Worm (Caenorhabditis elegans) whole organism, young adult: ENCODE data around the gene lipl-6.

Experiments
- B0019.2 ChIP-seq: fragments of 200-800 bp; sonication (Bioruptor generic); conservative IDR thresholded peaks from 2 replicates; pipeline ENCODE4 v1.3.6; 2022; ENCODE audit warnings: missing genetic modification reagents, missing genetic modification characterization, missing compliant biosample characterization
- B0035.1 ChIP-seq: sonication (generic microtip); optimal IDR thresholded peaks from 2 replicates; lab custom pipeline; 2016; ENCODE audit warnings: missing genetic modification characterization, mild to moderate bottlenecking, missing compliant biosample characterization, missing genotype, missing genetic modification reagents
- B0336.3 ChIP-seq: fragments of 200-800 bp; sonication (Bioruptor generic); IDR thresholded peaks from 2 replicates; pipeline ENCODE4 v1.3.6; 2022; ENCODE audit warnings: missing genetic modification characterization, missing compliant biosample characterization
- C17E4.6 ChIP-seq: fragments of 200-800 bp; sonication (Bioruptor generic); IDR thresholded peaks from 2 replicates; pipeline ENCODE4 v1.3.6; 2022; ENCODE audit warnings: missing genetic modification reagents, missing genetic modification characterization, missing compliant biosample characterization
- F37B4.10 ChIP-seq: fragments of 200-800 bp; sonication (Bioruptor generic); IDR thresholded peaks from 2 replicates; pipeline ENCODE4 v1.3.6; 2022; ENCODE audit warnings: missing genetic modification characterization, missing compliant biosample characterization
- F39B2.1 ChIP-seq: fragments of 200-800 bp; sonication (Bioruptor generic); IDR thresholded peaks from 2 replicates; pipeline ENCODE4 v1.3.6; 2022; ENCODE audit warnings: missing genetic modification reagents, missing genetic modification characterization, missing compliant biosample characterization
- F57C9.4 ChIP-seq: sonication (generic microtip); optimal IDR thresholded peaks from 2 replicates; lab custom pipeline; 2017; ENCODE audit warnings: mild to moderate bottlenecking, missing genetic modification characterization, missing compliant biosample characterization
- K11D2.4 ChIP-seq: fragments of 200-800 bp; sonication (Bioruptor generic); IDR thresholded peaks from 2 replicates; pipeline ENCODE4 v1.3.6; 2022; ENCODE audit warnings: missing genetic modification reagents, missing genetic modification characterization, missing compliant biosample characterization
- T07F8.4 ChIP-seq: sonication (generic microtip); optimal IDR thresholded peaks from 2 replicates; lab custom pipeline; 2016; ENCODE audit warnings: mild to moderate bottlenecking, missing genetic modification characterization, moderate library complexity, missing compliant biosample characterization
- T26A5.8 ChIP-seq: sonication (generic microtip); optimal IDR thresholded peaks from 2 replicates; lab custom pipeline; 2016; ENCODE audit warnings: missing genetic modification characterization, missing compliant biosample characterization
- Y53G8AR.9 ChIP-seq: fragments of 200-800 bp; sonication (Bioruptor generic); conservative IDR thresholded peaks from 2 replicates; pipeline ENCODE4 v1.3.6; 2022; ENCODE audit warnings: missing genetic modification reagents, missing genetic modification characterization, missing compliant biosample characterization
- Y79H2A.3 ChIP-seq: fragments of 200-800 bp; sonication (Bioruptor generic); conservative IDR thresholded peaks from 2 replicates; pipeline ENCODE4 v1.3.6; 2022; ENCODE audit warnings: missing genetic modification reagents, missing genetic modification characterization, missing compliant biosample characterization
- Y95B8A.8 ChIP-seq: fragments of 200-800 bp; sonication (Bioruptor generic); IDR thresholded peaks from 2 replicates; pipeline ENCODE4 v1.3.6; 2022; ENCODE audit warnings: missing genetic modification reagents, missing genetic modification characterization, missing compliant biosample characterization
- bed-2 ChIP-seq: fragments of 200-800 bp; sonication (Bioruptor generic); IDR thresholded peaks from 2 replicates; pipeline ENCODE4 v1.3.6; 2022; ENCODE audit warnings: missing genetic modification reagents, missing genetic modification characterization, missing compliant biosample characterization
- ccch-3 ChIP-seq: fragments of 200-800 bp; sonication (Bioruptor generic); optimal IDR thresholded peaks from 2 replicates; lab custom pipeline; 2018; ENCODE audit warnings: mild to moderate bottlenecking, missing genetic modification characterization, missing compliant biosample characterization
- cebp-2 ChIP-seq: fragments of 200-800 bp; sonication (Bioruptor generic); IDR thresholded peaks from 2 replicates; pipeline ENCODE4 v1.3.6; 2022; ENCODE audit warnings: missing genetic modification characterization, missing compliant biosample characterization
- ceh-27 ChIP-seq: fragments of 200-800 bp; sonication (Bioruptor generic); optimal IDR thresholded peaks from 2 replicates; lab custom pipeline; 2018; ENCODE audit warnings: mild to moderate bottlenecking, missing genetic modification characterization, moderate library complexity, missing compliant biosample characterization
- dox-1 ChIP-seq: fragments of 200-800 bp; sonication (Bioruptor generic); IDR thresholded peaks from 2 replicates; pipeline ENCODE4 v1.3.6; 2022; ENCODE audit warnings: missing genetic modification reagents, missing genetic modification characterization, missing compliant biosample characterization
- dpff-1 ChIP-seq: sonication (generic microtip); optimal IDR thresholded peaks from 2 replicates; lab custom pipeline; 2017; ENCODE audit warnings: mild to moderate bottlenecking, missing genetic modification characterization, missing compliant biosample characterization
- him-1 ChIP-seq: sonication (generic microtip); optimal IDR thresholded peaks from 2 replicates; lab custom pipeline; 2016; ENCODE audit warnings: missing genotype, missing genetic modification reagents, missing genetic modification characterization, missing compliant biosample characterization
- hlh-12 ChIP-seq: sonication (generic microtip); optimal IDR thresholded peaks from 2 replicates; lab custom pipeline; 2016; ENCODE audit warnings: missing genetic modification characterization, missing compliant biosample characterization
- let-607 ChIP-seq, 2 experiments: fragments of 200-800 bp in 1 of 2; sonication (Bioruptor generic) in 1 of 2; sonication (generic microtip) in 1 of 2; optimal IDR thresholded peaks; 2 replicates each; lab custom pipeline; 2016 to 2018; ENCODE audit warnings: mild to moderate bottlenecking in 2 of 2, missing compliant biosample characterization in 2 of 2, missing genetic modification characterization in 2 of 2, moderate library complexity in 2 of 2, missing genotype in 1 of 2
- nfyb-1 ChIP-seq: fragments of 200-800 bp; sonication (Bioruptor generic); IDR thresholded peaks from 2 replicates; pipeline ENCODE4 v1.3.6; 2022; ENCODE audit warnings: missing genetic modification reagents, missing genetic modification characterization, missing compliant biosample characterization
- nhr-27 ChIP-seq: fragments of 200-800 bp; sonication (Bioruptor generic); optimal IDR thresholded peaks from 2 replicates; lab custom pipeline; 2018; ENCODE audit warnings: mild to moderate bottlenecking, missing genetic modification characterization, moderate library complexity, missing compliant biosample characterization
- nhr-80 ChIP-seq: sonication (generic microtip); optimal IDR thresholded peaks from 2 replicates; lab custom pipeline; 2016; ENCODE audit warnings: missing genetic modification characterization, missing compliant biosample characterization
- pbrm-1 ChIP-seq: fragments of 200-800 bp; sonication (Bioruptor generic); IDR thresholded peaks from 2 replicates; pipeline ENCODE4 v1.3.6; 2022; ENCODE audit warnings: missing genetic modification reagents, missing genetic modification characterization, missing compliant biosample characterization
- rcor-1 ChIP-seq: fragments of 200-800 bp; sonication (Bioruptor generic); IDR thresholded peaks from 2 replicates; pipeline ENCODE4 v1.3.6; 2022; ENCODE audit warnings: missing genetic modification reagents, missing genetic modification characterization, missing compliant biosample characterization
- rec-8 ChIP-seq, 2 experiments: sonication (generic microtip); optimal IDR thresholded peaks; 2 replicates each; lab custom pipeline; 2016; ENCODE audit warnings: mild to moderate bottlenecking in 2 of 2, missing genetic modification characterization in 2 of 2, missing genetic modification reagents in 2 of 2, missing genotype in 2 of 2, missing biosample characterization in 1 of 2, missing compliant biosample characterization in 1 of 2, moderate library complexity in 1 of 2
- repo-1 ChIP-seq: sonication (generic microtip); optimal IDR thresholded peaks from 2 replicates; lab custom pipeline; 2017; ENCODE audit warnings: mild to moderate bottlenecking, missing genetic modification characterization, missing compliant biosample characterization
- tlf-1 ChIP-seq: fragments of 200-800 bp; sonication (Bioruptor generic); optimal IDR thresholded peaks from 2 replicates; lab custom pipeline; 2018; ENCODE audit warnings: mild to moderate bottlenecking, missing genetic modification characterization, missing compliant biosample characterization
- xnd-1 ChIP-seq: sonication (generic microtip); optimal IDR thresholded peaks from 2 replicates; lab custom pipeline; 2016; ENCODE audit warnings: missing genotype, missing genetic modification reagents, missing genetic modification characterization, missing compliant biosample characterization
- ztf-22 ChIP-seq: fragments of 200-800 bp; sonication (Bioruptor generic); optimal IDR thresholded peaks from 2 replicates; lab custom pipeline; 2018; ENCODE audit warnings: mild to moderate bottlenecking, missing genetic modification characterization, moderate library complexity, missing compliant biosample characterization

lipl-6 gene

ce11 chrV:6934212-6934611 lies at the start of gene lipl-6:
lipl-6 (minus strand) TSS chrV:6934312.
- TF ChIP-seq F57C9.4 (tag; lab: Kevin White, UChicago) (no peak), B0336.3 (GFP tag; lab: Robert Waterston, UW) (no peak), xnd-1 (tag; lab: Kevin White, UChicago) (no peak), Y53G8AR.9 (GFP tag; lab: Robert Waterston, UW) (no peak)

- no peak for TF ChIP-seq ztf-22 (GFP tag; lab: Kevin White, UChicago)
- no peak for TF ChIP-seq ccch-3 (GFP tag; lab: Kevin White, UChicago)
- no peak for TF ChIP-seq dox-1
- TF ChIP-seq T26A5.8 (tag; lab: Kevin White, UChicago), result no peak
- TF ChIP-seq repo-1 (tag; lab: Kevin White, UChicago), result no peak
Observed at ce11 chrV:6982813-6983212, 48.7 kb upstream of the lipl-6 start, which contains the start of gene nhr-161. nhr-161 (minus strand) TSS chrV:6982913.

- TF ChIP-seq hlh-12 (tag; lab: Kevin White, UChicago), result no peak
- TF ChIP-seq nhr-27 (tag; lab: Kevin White, UChicago), result no peak
- TF ChIP-seq rcor-1, result no peak
- no peak for TF ChIP-seq dpff-1 (tag; lab: Kevin White, UChicago)
- TF ChIP-seq F39B2.1 (GFP tag; lab: Robert Waterston, UW), result no peak
- no peak for TF ChIP-seq him-1 (tag; lab: Kevin White, UChicago)
- no peak for TF ChIP-seq ceh-27
- no peak for TF ChIP-seq nfyb-1 (GFP tag; lab: Robert Waterston, UW)
- TF ChIP-seq F37B4.10 (GFP tag; lab: Robert Waterston, UW), result no peak
- no peak for TF ChIP-seq bed-2 (GFP tag; lab: Robert Waterston, UW)
- no peak for TF ChIP-seq T07F8.4
Observed at ce11 chrV:6979019-6979418, 44.9 kb upstream of the lipl-6 start, which contains the start of gene sre-12. sre-12 (minus strand) TSS chrV:6979119.

DNA sequence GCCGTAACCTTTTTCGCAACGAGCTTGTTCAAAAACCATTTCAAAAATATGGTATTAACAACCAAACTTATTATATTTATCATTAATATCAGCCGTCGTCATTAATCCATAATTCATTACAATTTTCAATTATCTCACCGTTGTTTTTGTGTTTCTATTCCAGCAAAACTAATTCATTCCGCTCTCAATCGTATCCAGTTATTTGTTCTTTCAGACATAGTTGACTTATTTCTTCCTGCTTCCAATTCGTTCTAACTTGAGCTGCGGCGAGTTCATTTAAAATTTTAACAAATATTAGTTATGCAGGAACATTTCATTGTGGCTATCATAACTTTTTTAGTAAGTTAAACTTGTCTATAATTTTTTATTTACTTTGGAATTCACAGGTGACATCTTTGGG lies 41.9 kb upstream of the lipl-6 start, which contains the start of gene srx-16:
TSS of gene srx-16 (plus strand) at position 301 of the 400 bp plus-strand sequence.
- no peak for TF ChIP-seq F39B2.1 (GFP tag; lab: Robert Waterston, UW)
- TF ChIP-seq K11D2.4 (GFP tag; lab: Robert Waterston, UW), result no peak
- no peak for TF ChIP-seq B0019.2
- no peak for TF ChIP-seq nfyb-1 (GFP tag; lab: Robert Waterston, UW)
- TF ChIP-seq cebp-2 (GFP tag; lab: Robert Waterston, UW), result no peak
- TF ChIP-seq tlf-1 (GFP tag; lab: Kevin White, UChicago), result no peak
- TF ChIP-seq him-1 (tag; lab: Kevin White, UChicago), result no peak
- TF ChIP-seq let-607 (tag; optimal IDR thresholded peaks at IDR 0.05; lab: Kevin White, UChicago), result no peak
- TF ChIP-seq pbrm-1 (GFP tag; lab: Robert Waterston, UW), result no peak
- no peak for TF ChIP-seq rcor-1
- no peak for TF ChIP-seq rec-8 (tag; optimal IDR thresholded peaks at IDR 0.05; lab: Kevin White, UChicago)
- no peak for TF ChIP-seq F57C9.4 (tag; lab: Kevin White, UChicago)
- no peak for TF ChIP-seq Y79H2A.3 (GFP tag; lab: Robert Waterston, UW)

DNA sequence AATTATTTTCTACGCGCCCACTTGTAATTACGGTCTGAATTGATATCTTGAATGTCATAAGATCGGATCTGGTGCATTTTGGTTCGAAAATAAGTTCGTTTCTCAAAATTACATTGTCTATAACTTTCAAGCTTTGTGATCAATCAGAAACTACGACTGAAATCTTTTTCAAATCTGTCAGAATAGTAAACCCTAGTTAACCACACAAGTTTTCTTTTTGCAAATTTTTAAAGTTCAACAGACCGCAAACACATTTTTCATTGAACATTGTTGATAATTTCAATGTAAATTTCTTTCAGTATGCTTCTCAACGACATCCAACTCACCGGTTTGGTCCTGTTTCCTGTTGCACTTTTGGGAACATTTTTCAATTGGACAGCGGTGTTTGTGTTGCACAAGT lies 37.5 kb upstream of the lipl-6 start, which contains the start of gene srx-59:
TSS of gene srx-59 (plus strand) at position 301 of the 400 bp plus-strand sequence.
- TF ChIP-seq Y95B8A.8, result no peak
- no peak for TF ChIP-seq B0035.1 (tag; lab: Kevin White, UChicago)
- TF ChIP-seq nhr-27 (tag; lab: Kevin White, UChicago), result no peak
- TF ChIP-seq nhr-80, result no peak
- no peak for TF ChIP-seq C17E4.6 (GFP tag; lab: Robert Waterston, UW)
- TF ChIP-seq, all 124 proteins: peak for 0
